Fruit fly (Drosophila melanogaster) whole organism, prepupa: ENCODE measurements around the gene tara.

Experiments
- Blimp-1 ChIP-seq: fragments of 200-800 bp; sonication (Bioruptor generic); optimal IDR thresholded peaks from 3 replicates; lab custom pipeline; 2017; ENCODE audit warnings: missing biosample characterization, missing genetic modification characterization, mild to moderate bottlenecking, moderate library complexity, missing genetic modification reagents
- CG10631 ChIP-seq: fragments of 200-800 bp; sonication (Bioruptor generic); optimal IDR thresholded peaks from 2 replicates; lab custom pipeline; 2016; ENCODE audit warnings: missing biosample characterization, missing genetic modification characterization
- CG11294 ChIP-seq: fragments of 200-800 bp; sonication (Bioruptor generic); IDR thresholded peaks from 2 replicates; pipeline ENCODE4 v1.3.6; 2022; ENCODE audit warnings: missing biosample characterization, missing genetic modification characterization
- CG11762 ChIP-seq: fragments of 200-800 bp; sonication (Bioruptor generic); optimal IDR thresholded peaks from 3 replicates; lab custom pipeline; 2016; ENCODE audit warnings: missing biosample characterization, missing genetic modification characterization; ENCODE audit not compliant: insufficient read depth
- CG11902 ChIP-seq: fragments of 200-800 bp; sonication (Bioruptor generic); optimal IDR thresholded peaks from 3 replicates; lab custom pipeline; 2016; ENCODE audit warnings: missing biosample characterization, missing genetic modification characterization
- CG1621 ChIP-seq: fragments of 200-800 bp; sonication (Bioruptor generic); optimal IDR thresholded peaks from 3 replicates; lab custom pipeline; 2018; ENCODE audit warnings: missing biosample characterization, mild to moderate bottlenecking, missing genetic modification characterization
- CG16779 ChIP-seq: fragments of 200-800 bp; sonication (Bioruptor generic); optimal IDR thresholded peaks from 3 replicates; lab custom pipeline; 2017; ENCODE audit warnings: missing biosample characterization, mild to moderate bottlenecking, missing genetic modification characterization
- CG3032 ChIP-seq: fragments of 200-800 bp; optimal IDR thresholded peaks from 2 replicates; lab custom pipeline; 2019; ENCODE audit warnings: missing biosample characterization, mild to moderate bottlenecking, missing genetic modification characterization, moderate library complexity
- CG31627 ChIP-seq: fragments of 200-800 bp; sonication (Bioruptor generic); optimal IDR thresholded peaks from 3 replicates; lab custom pipeline; 2016; ENCODE audit warnings: missing biosample characterization, missing genetic modification characterization
- CG32006 ChIP-seq: fragments of 200-800 bp; sonication (Bioruptor generic); optimal IDR thresholded peaks from 3 replicates; lab custom pipeline; 2017; ENCODE audit warnings: missing biosample characterization, mild to moderate bottlenecking, missing genetic modification characterization
- CG34406 ChIP-seq: fragments of 200-800 bp; sonication (Bioruptor generic); optimal IDR thresholded peaks from 3 replicates; lab custom pipeline; 2016; ENCODE audit warnings: missing biosample characterization, missing genetic modification characterization
- CG3919 ChIP-seq: fragments of 200-800 bp; sonication (Bioruptor generic); optimal IDR thresholded peaks from 3 replicates; lab custom pipeline; 2016; ENCODE audit warnings: missing biosample characterization, missing genetic modification characterization
- CG6276 ChIP-seq: fragments of 200-800 bp; sonication (Bioruptor generic); optimal IDR thresholded peaks from 2 replicates; lab custom pipeline; 2017; ENCODE audit warnings: missing biosample characterization, mild to moderate bottlenecking, missing genetic modification characterization
- CG6792 ChIP-seq: fragments of 200-800 bp; sonication (Bioruptor generic); optimal IDR thresholded peaks from 3 replicates; lab custom pipeline; 2016; ENCODE audit warnings: missing biosample characterization, missing genetic modification characterization
- CG6808 ChIP-seq: fragments of 200-800 bp; sonication (Bioruptor generic); optimal IDR thresholded peaks from 3 replicates; lab custom pipeline; 2017; ENCODE audit warnings: missing biosample characterization, missing genetic modification characterization, mild to moderate bottlenecking, moderate library complexity, missing genetic modification reagents
- CG7368 ChIP-seq: fragments of 200-800 bp; sonication (Bioruptor generic); optimal IDR thresholded peaks from 3 replicates; lab custom pipeline; 2016; ENCODE audit warnings: missing biosample characterization, missing genetic modification characterization
- CG8319 ChIP-seq: fragments of 200-800 bp; sonication (Bioruptor generic); optimal IDR thresholded peaks from 3 replicates; lab custom pipeline; 2016; ENCODE audit warnings: missing biosample characterization, missing genetic modification characterization
- CG8632 ChIP-seq: fragments of 200-800 bp; sonication (Bioruptor generic); optimal IDR thresholded peaks from 3 replicates; lab custom pipeline; 2016; ENCODE audit warnings: missing biosample characterization, missing genetic modification characterization
- Eip75B ChIP-seq: fragments of 200-800 bp; sonication (Bioruptor generic); optimal IDR thresholded peaks from 3 replicates; lab custom pipeline; 2016; ENCODE audit warnings: missing biosample characterization, missing genetic modification characterization
- Ets21C ChIP-seq: fragments of 200-800 bp; sonication (Bioruptor generic); optimal IDR thresholded peaks from 3 replicates; lab custom pipeline; 2016; ENCODE audit warnings: missing biosample characterization, missing genetic modification characterization
- Gug ChIP-seq: fragments of 200-800 bp; sonication (Bioruptor generic); IDR thresholded peaks from 2 replicates; pipeline ENCODE4 v1.3.6; 2022; ENCODE audit warnings: missing biosample characterization, missing genetic modification characterization
- Hr38 ChIP-seq: sonication (Bioruptor generic); optimal IDR thresholded peaks from 2 replicates; lab custom pipeline; 2016; ENCODE audit warnings: missing biosample characterization, missing genetic modification characterization
- Hr39 ChIP-seq: fragments of 200-800 bp; sonication (Bioruptor generic); optimal IDR thresholded peaks from 2 replicates; lab custom pipeline; 2016; ENCODE audit warnings: missing biosample characterization, missing genetic modification characterization
- Lpt ChIP-seq: fragments of 200-800 bp; sonication (Bioruptor generic); optimal IDR thresholded peaks from 3 replicates; lab custom pipeline; 2016; ENCODE audit warnings: missing biosample characterization, missing genetic modification characterization
- Met ChIP-seq: fragments of 200-800 bp; sonication (Bioruptor generic); optimal IDR thresholded peaks from 3 replicates; lab custom pipeline; 2016; ENCODE audit warnings: missing biosample characterization, missing genetic modification characterization
- OdsH ChIP-seq: fragments of 200-800 bp; sonication (Bioruptor generic); optimal IDR thresholded peaks from 3 replicates; lab custom pipeline; 2016; ENCODE audit warnings: missing biosample characterization, missing genetic modification characterization
- Smox ChIP-seq: fragments of 200-800 bp; sonication (Bioruptor generic); optimal IDR thresholded peaks from 3 replicates; lab custom pipeline; 2016; ENCODE audit warnings: missing biosample characterization, missing genetic modification characterization
- Sox102F ChIP-seq: fragments of 200-800 bp; sonication (Bioruptor generic); optimal IDR thresholded peaks from 2 replicates; lab custom pipeline; 2016; ENCODE audit warnings: missing biosample characterization, mild to moderate bottlenecking, missing genetic modification characterization
- Sox14 ChIP-seq: fragments of 200-800 bp; sonication (Bioruptor generic); optimal IDR thresholded peaks from 3 replicates; lab custom pipeline; 2016; ENCODE audit warnings: missing biosample characterization, missing genetic modification characterization
- Sox15 ChIP-seq: fragments of 200-800 bp; sonication (Bioruptor generic); optimal IDR thresholded peaks from 3 replicates; lab custom pipeline; 2016; ENCODE audit warnings: missing biosample characterization, missing genetic modification characterization
- acj6 ChIP-seq: fragments of 200-800 bp; sonication (Bioruptor generic); optimal IDR thresholded peaks from 3 replicates; lab custom pipeline; 2016; ENCODE audit warnings: missing biosample characterization, missing genetic modification characterization
- cyc ChIP-seq: fragments of 200-800 bp; sonication (Bioruptor generic); optimal IDR thresholded peaks from 3 replicates; lab custom pipeline; 2016; ENCODE audit warnings: missing biosample characterization, missing genetic modification characterization
- dac ChIP-seq: fragments of 200-800 bp; sonication (Bioruptor generic); optimal IDR thresholded peaks from 2 replicates; lab custom pipeline; 2017; ENCODE audit warnings: missing biosample characterization, mild to moderate bottlenecking, missing genetic modification characterization
- dsx ChIP-seq: fragments of 200-800 bp; optimal IDR thresholded peaks from 3 replicates; lab custom pipeline; 2019; ENCODE audit warnings: missing biosample characterization, mild to moderate bottlenecking, missing genetic modification characterization, moderate library complexity; ENCODE audit not compliant: poor library complexity, severe bottlenecking
- eg ChIP-seq: fragments of 200-800 bp; sonication (Bioruptor generic); IDR thresholded peaks from 3 replicates; pipeline ENCODE4 v1.3.6; 2022; ENCODE audit warnings: missing biosample characterization, missing genetic modification characterization
- esn ChIP-seq: fragments of 200-800 bp; sonication (Bioruptor generic); optimal IDR thresholded peaks from 2 replicates; lab custom pipeline; 2016; ENCODE audit warnings: missing biosample characterization, mild to moderate bottlenecking, missing genetic modification characterization, moderate library complexity
- fd59A ChIP-seq: fragments of 200-800 bp; sonication (Bioruptor generic); optimal IDR thresholded peaks from 2 replicates; lab custom pipeline; 2017; ENCODE audit warnings: missing biosample characterization, mild to moderate bottlenecking, missing genetic modification characterization, missing genetic modification reagents
- fd85E ChIP-seq: fragments of 200-800 bp; sonication (Bioruptor generic); optimal IDR thresholded peaks from 3 replicates; lab custom pipeline; 2016; ENCODE audit warnings: missing biosample characterization, missing genetic modification characterization
- lz ChIP-seq: fragments of 200-800 bp; sonication (Bioruptor generic); optimal IDR thresholded peaks from 3 replicates; lab custom pipeline; 2016; ENCODE audit warnings: missing biosample characterization, missing genetic modification characterization
- net ChIP-seq: fragments of 200-800 bp; sonication (Bioruptor generic); optimal IDR thresholded peaks from 3 replicates; lab custom pipeline; 2016; ENCODE audit warnings: missing biosample characterization, missing genetic modification characterization
- pdm3 ChIP-seq: fragments of 200-800 bp; sonication (Bioruptor generic); optimal IDR thresholded peaks from 3 replicates; lab custom pipeline; 2016; ENCODE audit warnings: missing biosample characterization, missing genetic modification characterization
- salr ChIP-seq, 2 experiments: fragments of 200-800 bp; sonication (Bioruptor generic); optimal IDR thresholded peaks; 3 replicates each; lab custom pipeline; 2016 to 2018; ENCODE audit warnings: missing biosample characterization in 2 of 2, missing genetic modification characterization in 2 of 2, mild to moderate bottlenecking in 1 of 2
- spab ChIP-seq: fragments of 200-800 bp; sonication (Bioruptor generic); optimal IDR thresholded peaks from 2 replicates; lab custom pipeline; 2017; ENCODE audit warnings: missing biosample characterization, mild to moderate bottlenecking, missing genetic modification characterization, missing genetic modification reagents
- ss ChIP-seq, 2 experiments: fragments of 200-800 bp; sonication (Bioruptor generic); optimal IDR thresholded peaks; 2 replicates in 1 of 2; 3 replicates in 1 of 2; lab custom pipeline; 2017 to 2018; ENCODE audit warnings: mild to moderate bottlenecking in 2 of 2, missing biosample characterization in 2 of 2, missing genetic modification characterization in 2 of 2, moderate library complexity in 1 of 2
- svp ChIP-seq: fragments of 200-800 bp; sonication (Bioruptor generic); peaks from one replicate; lab custom pipeline; 2016; ENCODE audit warnings: missing biosample characterization, missing genetic modification characterization
- vri ChIP-seq: fragments of 200-800 bp; sonication (Bioruptor generic); optimal IDR thresholded peaks from 3 replicates; lab custom pipeline; 2016; ENCODE audit warnings: missing biosample characterization, mild to moderate bottlenecking, missing genetic modification characterization

Gene tara

DNA sequence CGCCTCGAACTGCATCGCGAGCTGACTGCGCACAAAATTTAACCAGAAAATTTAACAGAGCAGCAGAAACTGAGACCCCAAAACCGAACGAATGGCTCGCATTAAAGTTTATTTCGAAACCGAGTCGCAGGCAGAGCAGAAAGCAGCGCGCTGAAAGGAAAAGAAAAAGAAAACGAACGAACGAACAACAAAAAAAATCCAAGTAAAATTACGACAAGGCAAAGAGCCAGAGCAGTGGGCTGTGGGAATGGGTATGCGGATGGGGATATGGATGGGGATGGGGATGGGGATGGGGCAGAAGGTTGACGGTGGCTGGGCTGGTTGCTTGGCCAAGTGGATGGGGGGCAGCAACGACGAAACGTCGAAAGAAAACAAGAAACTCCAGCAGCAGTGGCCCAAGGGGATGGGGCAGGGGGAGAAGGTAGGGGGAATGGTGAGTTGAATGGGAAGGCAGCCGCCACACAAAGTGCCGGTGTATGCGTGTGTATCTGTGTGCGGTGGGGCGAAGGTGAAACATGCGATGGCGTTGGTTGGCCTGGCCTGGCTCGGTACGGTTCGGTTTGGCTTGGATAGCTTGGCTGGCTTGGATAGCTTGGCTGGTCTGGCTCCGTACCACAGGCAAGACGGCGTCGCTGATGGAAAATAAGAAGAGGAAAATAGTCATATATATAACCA is 17.2 kb upstream of the tara start (continued):
- no peak; the same call in 1 of the 2 replicates for TF ChIP-seq CG11294 (GFP tag; lab: Robert Waterston, UW)
- TF ChIP-seq vri (GFP tag; lab: Kevin White, UChicago), result peak; percentile 78
- TF ChIP-seq fd85E (GFP tag; lab: Kevin White, UChicago), result peak; percentile 55
- peak; percentile 58 for TF ChIP-seq CG8319 (GFP tag; lab: Kevin White, UChicago)
- peak; percentile 18 for TF ChIP-seq lz (GFP tag; lab: Kevin White, UChicago)
- peak; percentile 56 for TF ChIP-seq Gug (GFP tag; lab: Robert Waterston, UW)
- peak; percentile 66 for TF ChIP-seq Sox102F (GFP tag; lab: Kevin White, UChicago)
- TF ChIP-seq CG7368, result peak; percentile 85
- TF ChIP-seq CG31627 (GFP tag; lab: Kevin White, UChicago), result no peak
- TF ChIP-seq Ets21C, result no peak
- peak; percentile 75 for TF ChIP-seq CG8632 (GFP tag; lab: Kevin White, UChicago)
- TF ChIP-seq Met (GFP tag; lab: Kevin White, UChicago), result peak; percentile 43
- peak; percentile 88 for TF ChIP-seq net (GFP tag; lab: Kevin White, UChicago)
- TF ChIP-seq CG32006 (GFP tag; lab: Kevin White, UChicago), result peak; percentile 63
- TF ChIP-seq dac (GFP tag; lab: Kevin White, UChicago), result peak; percentile 70
- peak; percentile 77 for TF ChIP-seq CG3032

DNA sequence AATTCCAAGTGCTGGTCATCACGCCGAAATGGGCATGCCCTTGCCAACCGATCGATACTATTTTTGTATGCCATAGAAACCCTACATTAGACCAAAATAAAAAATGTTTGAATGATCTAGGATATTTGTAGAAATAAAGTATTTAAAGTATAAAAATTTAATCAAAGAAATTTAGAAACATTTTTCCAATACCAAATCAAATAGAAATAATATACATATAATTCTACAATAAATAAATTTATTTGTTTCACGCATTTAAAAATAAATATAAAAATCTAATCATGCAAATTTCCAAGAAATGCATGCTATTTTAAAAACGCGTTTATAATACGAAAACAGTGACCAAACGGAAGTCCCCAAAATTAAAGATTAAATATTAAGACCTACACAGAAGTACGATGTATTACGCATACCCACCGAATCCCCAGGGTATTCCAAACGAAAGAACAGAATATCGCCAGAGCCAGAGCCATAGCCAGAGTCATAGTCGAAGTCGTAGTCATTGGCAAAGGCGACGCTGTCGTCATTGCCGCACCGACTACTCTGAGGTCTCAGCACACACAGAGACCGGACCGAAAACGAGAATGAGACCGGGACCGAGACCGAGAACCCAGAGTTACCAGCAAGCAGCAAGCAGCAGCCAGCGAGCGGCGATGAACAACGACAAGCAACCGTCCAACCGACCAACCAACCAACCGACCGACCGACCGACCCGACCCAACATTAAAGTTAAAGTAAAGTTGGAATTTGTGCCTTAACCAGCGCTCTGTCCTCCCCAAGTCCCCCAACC is 16.3 kb upstream of the tara start:
- TF ChIP-seq CG6276 (peak; percentile 52), esn (GFP tag; lab: Kevin White, UChicago) (peak; percentile 78), CG6792 (GFP tag; lab: Kevin White, UChicago) (peak; percentile 6), cyc (GFP tag; lab: Kevin White, UChicago) (peak; percentile 51), ss (GFP tag; optimal IDR thresholded peaks at IDR 0.05; lab: Kevin White, UChicago) (peak; percentile 48 to 73), CG10631 (GFP tag; lab: Kevin White, UChicago) (peak; percentile 87), svp (GFP tag; lab: Kevin White, UChicago) (peak; percentile 80), CG8632 (GFP tag; lab: Kevin White, UChicago) (peak; percentile 81), CG3919 (GFP tag; lab: Kevin White, UChicago) (peak; percentile 50), pdm3 (GFP tag; lab: Kevin White, UChicago) (peak; percentile 63), Met (GFP tag; lab: Kevin White, UChicago) (peak; percentile 61), fd59A (GFP tag; lab: Kevin White, UChicago) (peak; percentile 46), Sox15 (GFP tag; lab: Kevin White, UChicago) (peak; percentile 60), Gug (GFP tag; lab: Robert Waterston, UW) (no peak), CG1621 (no peak), Hr38 (GFP tag; lab: Kevin White, UChicago) (no peak), CG11762 (GFP tag; lab: Kevin White, UChicago) (peak; percentile 48), CG11902 (GFP tag; lab: Kevin White, UChicago) (peak; percentile 35), CG11294 (GFP tag; lab: Robert Waterston, UW) (peak; percentile 15; the same call in 1 of the 2 replicates), Smox (GFP tag; lab: Kevin White, UChicago) (peak; percentile 51), dsx (peak; percentile 72), Hr39 (GFP tag; lab: Kevin White, UChicago) (peak; percentile 60), eg (GFP tag; lab: Robert Waterston, UW) (peak; percentile 29; the same call in 2 of the 3 replicates), Sox14 (GFP tag; lab: Kevin White, UChicago) (peak; percentile 56), fd85E (GFP tag; lab: Kevin White, UChicago) (no peak), CG6808 (peak; percentile 75), CG3032 (peak; percentile 88), Eip75B (GFP tag; lab: Kevin White, UChicago) (peak; percentile 55), vri (GFP tag; lab: Kevin White, UChicago) (no peak), salr (GFP tag; optimal IDR thresholded peaks at IDR 0.05; lab: Kevin White, UChicago) (peak; percentile 35 to 87), spab (GFP tag; lab: Kevin White, UChicago) (peak; percentile 87), CG34406 (GFP tag; lab: Kevin White, UChicago) (peak; percentile 73), acj6 (GFP tag; lab: Kevin White, UChicago) (peak; percentile 77), Blimp-1 (GFP tag; lab: Kevin White, UChicago) (no peak), dac (GFP tag; lab: Kevin White, UChicago) (no peak), Lpt (no peak), OdsH (peak; percentile 74), CG16779 (tag; lab: Kevin White, UChicago) (peak; percentile 67)
